Fruit fly (Drosophila melanogaster): ENCODE results near the gene nSMase.

nSMase gene

dm6 chr3L:3242121-3243083, 23.4 kb downstream of the nSMase start (continued):
- TF ChIP-seq Hr4 (GFP tag; optimal IDR thresholded peaks at IDR 0.05) (no peak), CG6808 (GFP tag; optimal IDR thresholded peaks at IDR 0.05) (peak; percentile 32), achi (GFP tag; optimal IDR thresholded peaks at IDR 0.05) (peak; percentile 50), CG10669 (GFP tag; optimal IDR thresholded peaks at IDR 0.05) (no peak), Sox102F (GFP tag; optimal IDR thresholded peaks at IDR 0.05) (no peak), Gug (GFP tag; IDR thresholded peaks at IDR 0.05) (no peak), Ets21C (GFP tag; optimal IDR thresholded peaks at IDR 0.05) (no peak), CG10631 (GFP tag; optimal IDR thresholded peaks at IDR 0.05) (peak; percentile 57), CG8632 (GFP tag; optimal IDR thresholded peaks at IDR 0.05) (no peak), CG9139 (GFP tag; optimal IDR thresholded peaks at IDR 0.05) (no peak), CG11762 (GFP tag; optimal IDR thresholded peaks at IDR 0.05; ENCODE audit: insufficient read depth) (no peak), OdsH (GFP tag; optimal IDR thresholded peaks at IDR 0.05) (peak; percentile 32), dac (GFP tag; optimal IDR thresholded peaks at IDR 0.05) (no peak), topi (GFP tag; optimal IDR thresholded peaks at IDR 0.05) (no peak), CG8319 (GFP tag; optimal IDR thresholded peaks at IDR 0.05) (peak; percentile 16), Hr39 (GFP tag; optimal IDR thresholded peaks at IDR 0.05) (no peak), eg (GFP tag; IDR thresholded peaks at IDR 0.05) (0 out of 3 replicates have a peak, but pooled peaks have one; percentile 30), CG15336 (GFP tag; IDR thresholded peaks at IDR 0.05) (no peak), Hr38 (GFP tag; optimal IDR thresholded peaks at IDR 0.05) (no peak), Lpt (GFP tag; optimal IDR thresholded peaks at IDR 0.05) (peak; percentile 20), Smox (GFP tag; optimal IDR thresholded peaks at IDR 0.05) (peak; percentile 0), esn (GFP tag; optimal IDR thresholded peaks at IDR 0.05) (peak; percentile 12), Met (GFP tag; optimal IDR thresholded peaks at IDR 0.05) (no peak), Ets96B (tag; optimal IDR thresholded peaks at IDR 0.05) (no peak), CG8119 (GFP tag; IDR thresholded peaks at IDR 0.05) (no peak), Eip78C (GFP tag) (peak; percentile 86), CG11902 (GFP tag; optimal IDR thresholded peaks at IDR 0.05) (no peak), CG4318 (GFP tag; optimal IDR thresholded peaks at IDR 0.05) (no peak), Eip93F (GFP tag; optimal IDR thresholded peaks at IDR 0.05) (no peak), CG6163 (GFP tag; IDR thresholded peaks at IDR 0.05) (peak; percentile 37; the same call in 1 of the 3 replicates), CG31627 (GFP tag; optimal IDR thresholded peaks at IDR 0.05) (no peak), ss (GFP tag; optimal IDR thresholded peaks at IDR 0.05) (peak; percentile 39 to 77)

- TF ChIP-seq ss (GFP tag; optimal IDR thresholded peaks at IDR 0.05) (no peak), Hr38 (GFP tag; optimal IDR thresholded peaks at IDR 0.05) (no peak), CG6854 (GFP tag; optimal IDR thresholded peaks at IDR 0.05) (no peak), topi (GFP tag; optimal IDR thresholded peaks at IDR 0.05) (peak; percentile 41), fd59A (GFP tag; optimal IDR thresholded peaks at IDR 0.05) (peak; percentile 13), fd85E (GFP tag; optimal IDR thresholded peaks at IDR 0.05) (no peak), CG8319 (GFP tag; optimal IDR thresholded peaks at IDR 0.05) (no peak), Smox (GFP tag; optimal IDR thresholded peaks at IDR 0.05) (peak; percentile 23), Eip78C (GFP tag) (peak; percentile 74), lz (GFP tag; optimal IDR thresholded peaks at IDR 0.05) (peak; percentile 9), fkh (GFP tag; optimal IDR thresholded peaks at IDR 0.05) (no peak), CG3032 (tag; optimal IDR thresholded peaks at IDR 0.05) (peak; percentile 13), Lpt (GFP tag; optimal IDR thresholded peaks at IDR 0.05) (no peak), CG8632 (GFP tag; optimal IDR thresholded peaks at IDR 0.05) (no peak), OdsH (GFP tag; optimal IDR thresholded peaks at IDR 0.05) (no peak), CG9139 (GFP tag; optimal IDR thresholded peaks at IDR 0.05) (no peak), svp (GFP tag) (peak; percentile 65), Blimp-1 (GFP tag; optimal IDR thresholded peaks at IDR 0.05) (no peak), pdm3 (GFP tag; optimal IDR thresholded peaks at IDR 0.05) (no peak), dac (GFP tag; optimal IDR thresholded peaks at IDR 0.05) (no peak), dsx (GFP tag; optimal IDR thresholded peaks at IDR 0.05; ENCODE audit: poor library complexity, severe bottlenecking) (no peak), CG31627 (GFP tag; optimal IDR thresholded peaks at IDR 0.05) (peak; percentile 3), CG7368 (GFP tag; optimal IDR thresholded peaks at IDR 0.05) (no peak), Sox15 (GFP tag; optimal IDR thresholded peaks at IDR 0.05) (no peak), Ets96B (tag; optimal IDR thresholded peaks at IDR 0.05) (no peak), Gug (GFP tag; IDR thresholded peaks at IDR 0.05) (no peak), Eip75B (GFP tag; optimal IDR thresholded peaks at IDR 0.05) (no peak)
Observed at dm6 chr3L:3244244-3245144, 25.5 kb downstream of the nSMase start, which contains the start of gene CG12078. TSS of gene CG12078 (minus strand) at chr3L:3244294.

All from whole organism, prepupa.